Worm (Caenorhabditis elegans): ENCODE data around the gene T25B9.4.

The T25B9.4 gene

ce11 chrIV:10757616-10758193, at the start of gene T25B9.4, which contains the start of gene T25B9.6:
T25B9.4 (minus strand) TSS chrIV:10757716.
T25B9.6 (plus strand) TSS chrIV:10758143.
- TF ChIP-seq unc-62 (GFP tag; optimal IDR thresholded peaks at IDR 0.05) (no peak), ceh-91 (GFP tag; IDR thresholded peaks at IDR 0.05) (no peak), zfh-2 (GFP tag; conservative IDR thresholded peaks at IDR 0.05) (no peak), nfya-1 (tag; optimal IDR thresholded peaks at IDR 0.05; ENCODE audit: borderline replicate concordance, insufficient read depth) (no peak), dpl-1 (GFP tag; optimal IDR thresholded peaks at IDR 0.05) (no peak), dox-1 (GFP tag; IDR thresholded peaks at IDR 0.05) (no peak), K12H6.12 (tag; optimal IDR thresholded peaks at IDR 0.05) (no peak), lsy-27 (tag; optimal IDR thresholded peaks at IDR 0.05; ENCODE audit: borderline replicate concordance, insufficient read depth) (no peak)

ce11 chrIV:10803973-10804372, 46.5 kb upstream of the T25B9.4 start:
- no peak for TF ChIP-seq rec-8 (tag; optimal IDR thresholded peaks at IDR 0.05)
- TF ChIP-seq xnd-1 (tag; optimal IDR thresholded peaks at IDR 0.05), result no peak
- no peak for TF ChIP-seq ztf-22 (GFP tag; optimal IDR thresholded peaks at IDR 0.05)

- no peak for TF ChIP-seq nhr-90 (tag; optimal IDR thresholded peaks at IDR 0.05)
- TF ChIP-seq egrh-3 (GFP tag; IDR thresholded peaks at IDR 0.05), result no peak
- no peak for TF ChIP-seq F37B4.10 (GFP tag; IDR thresholded peaks at IDR 0.05)
- no peak for TF ChIP-seq let-526 (GFP tag; IDR thresholded peaks at IDR 0.05)
- no peak for TF ChIP-seq tbp1 (GFP tag; optimal IDR thresholded peaks at IDR 0.05)
- TF ChIP-seq pbrm-1 (GFP tag; IDR thresholded peaks at IDR 0.05), result no peak
- TF ChIP-seq attf-6 (GFP tag; IDR thresholded peaks at IDR 0.05), result no peak
- TF ChIP-seq lsy-27 (tag; optimal IDR thresholded peaks at IDR 0.05; ENCODE audit: borderline replicate concordance, insufficient read depth), result no peak
- TF ChIP-seq F55B11.4 (tag; optimal IDR thresholded peaks at IDR 0.05; ENCODE audit: borderline replicate concordance, insufficient read depth), result no peak
- TF ChIP-seq tlf-1 (GFP tag; optimal IDR thresholded peaks at IDR 0.05), result no peak
- TF ChIP-seq F10E7.11 (tag; optimal IDR thresholded peaks at IDR 0.05), result no peak
- TF ChIP-seq pha-4 (tag; optimal IDR thresholded peaks at IDR 0.05), result no peak
- TF ChIP-seq let-607 (tag; optimal IDR thresholded peaks at IDR 0.05), result no peak
- TF ChIP-seq athp-1 (tag; optimal IDR thresholded peaks at IDR 0.05), result no peak
- TF ChIP-seq chd-7 (tag; optimal IDR thresholded peaks at IDR 0.05), result no peak
- TF ChIP-seq ceh-58 (GFP tag; IDR thresholded peaks at IDR 0.05), result no peak
- TF ChIP-seq mxl-1 (tag; optimal IDR thresholded peaks at IDR 0.05), result no peak
- no peak for TF ChIP-seq T26A5.8 (tag; optimal IDR thresholded peaks at IDR 0.05)
Measured at ce11 chrIV:10799354-10799753, 41.8 kb upstream of the T25B9.4 start, which contains the start of gene zipt-2.1. zipt-2.1 (plus strand) TSS chrIV:10799654.

- TF ChIP-seq Y67H2A.10 (GFP tag; conservative IDR thresholded peaks at IDR 0.05), result no peak
- no peak for TF ChIP-seq mxl-1 (tag; optimal IDR thresholded peaks at IDR 0.05)
- no peak for TF ChIP-seq lsy-27 (tag; optimal IDR thresholded peaks at IDR 0.05; ENCODE audit: borderline replicate concordance, insufficient read depth)
- TF ChIP-seq Y79H2A.3 (GFP tag; conservative IDR thresholded peaks at IDR 0.05), result no peak
- TF ChIP-seq B0336.3 (GFP tag; IDR thresholded peaks at IDR 0.05), result no peak
- no peak for TF ChIP-seq ama-1 (optimal IDR thresholded peaks at IDR 0.05)
- TF ChIP-seq ama-1 (GFP tag; optimal IDR thresholded peaks at IDR 0.05), result no peak
- no peak for TF ChIP-seq rcor-1 (GFP tag; IDR thresholded peaks at IDR 0.05)
- TF ChIP-seq athp-1 (tag; optimal IDR thresholded peaks at IDR 0.05), result no peak
- no peak for TF ChIP-seq ztf-22 (GFP tag; optimal IDR thresholded peaks at IDR 0.05)
- TF ChIP-seq ekl-4 (GFP tag; IDR thresholded peaks at IDR 0.05), result no peak
- no peak for TF ChIP-seq akir-1 (GFP tag; optimal IDR thresholded peaks at IDR 0.05)
- no peak for TF ChIP-seq dox-1 (GFP tag; IDR thresholded peaks at IDR 0.05)
- TF ChIP-seq ZK185.1 (tag; optimal IDR thresholded peaks at IDR 0.05; ENCODE audit: poor library complexity, severe bottlenecking), result no peak
- TF ChIP-seq T07F8.4 (tag; optimal IDR thresholded peaks at IDR 0.05), result no peak
- no peak for TF ChIP-seq B0261.1 (tag; optimal IDR thresholded peaks at IDR 0.05)
- TF ChIP-seq Y95B8A.8 (GFP tag; IDR thresholded peaks at IDR 0.05), result no peak
- TF ChIP-seq B0035.1 (tag; optimal IDR thresholded peaks at IDR 0.05), result no peak
- TF ChIP-seq Y56A3A.18 (GFP tag; IDR thresholded peaks at IDR 0.05), result no peak
- no peak for TF ChIP-seq lin-40 (tag; optimal IDR thresholded peaks at IDR 0.05)
- no peak for TF ChIP-seq tbx-9 (tag; optimal IDR thresholded peaks at IDR 0.05; ENCODE audit: borderline replicate concordance)
Measured at ce11 chrIV:10798604-10799003, 41.1 kb upstream of the T25B9.4 start.
